Worm (Caenorhabditis elegans): ENCODE measurements around the gene ZK1010.10.

DNA sequence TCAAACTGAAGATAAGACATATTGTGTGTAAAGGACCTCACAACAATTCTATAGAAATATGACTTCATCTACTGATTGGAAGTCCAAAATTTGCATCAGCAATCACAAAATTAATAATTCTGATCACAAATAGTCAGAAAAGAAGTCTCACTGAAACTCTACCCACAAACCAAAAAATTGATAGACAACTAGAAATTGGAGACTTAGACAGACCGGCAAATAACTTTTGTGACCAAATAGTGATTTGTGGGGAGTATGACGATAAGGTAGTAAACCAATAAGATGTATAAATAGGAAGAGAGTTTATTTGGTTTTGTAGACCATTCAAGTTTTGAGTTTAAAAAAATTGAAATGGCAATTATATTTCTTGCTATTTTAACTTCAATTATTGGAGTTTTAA, 22.1 kb downstream of the ZK1010.10 start, which contains the start of gene cyp-13A12:
- TF ChIP-seq him-1 (tag; optimal IDR thresholded peaks at IDR 0.05) (no peak), W03F9.2 (tag; optimal IDR thresholded peaks at IDR 0.05) (no peak), dao-5 (tag; optimal IDR thresholded peaks at IDR 0.05) (no peak)
